Worm (Caenorhabditis elegans) whole organism, early embryonic: ENCODE measurements around the gene pup-2.

Source experiments
- B0310.2 ChIP-seq: sonication (generic microtip); optimal IDR thresholded peaks from 2 replicates; lab custom pipeline; 2016; ENCODE audit warnings: mild to moderate bottlenecking, missing genetic modification characterization, missing compliant biosample characterization
- ets-7 ChIP-seq: sonication (generic microtip); optimal IDR thresholded peaks from 2 replicates; lab custom pipeline; 2016; ENCODE audit warnings: missing genotype, missing genetic modification characterization, missing compliant biosample characterization
- flt-1 ChIP-seq: fragments of 200-800 bp; sonication (Bioruptor generic); IDR thresholded peaks from 2 replicates; pipeline ENCODE4 v1.3.6; 2022; ENCODE audit warnings: missing genetic modification characterization, missing compliant biosample characterization
- hnd-1 ChIP-seq: sonication (generic microtip); optimal IDR thresholded peaks from 2 replicates; lab custom pipeline; 2016; ENCODE audit warnings: missing genetic modification characterization, missing compliant biosample characterization
- pes-1 ChIP-seq: fragments of 200-800 bp; sonication (Bioruptor generic); IDR thresholded peaks from 2 replicates; pipeline ENCODE4 v1.3.6; 2022; ENCODE audit warnings: missing genetic modification reagents, missing genetic modification characterization, missing compliant biosample characterization
- tra-4 ChIP-seq: sonication (generic microtip); optimal IDR thresholded peaks from 2 replicates; lab custom pipeline; 2017; ENCODE audit warnings: missing genetic modification characterization, missing compliant biosample characterization

DNA sequence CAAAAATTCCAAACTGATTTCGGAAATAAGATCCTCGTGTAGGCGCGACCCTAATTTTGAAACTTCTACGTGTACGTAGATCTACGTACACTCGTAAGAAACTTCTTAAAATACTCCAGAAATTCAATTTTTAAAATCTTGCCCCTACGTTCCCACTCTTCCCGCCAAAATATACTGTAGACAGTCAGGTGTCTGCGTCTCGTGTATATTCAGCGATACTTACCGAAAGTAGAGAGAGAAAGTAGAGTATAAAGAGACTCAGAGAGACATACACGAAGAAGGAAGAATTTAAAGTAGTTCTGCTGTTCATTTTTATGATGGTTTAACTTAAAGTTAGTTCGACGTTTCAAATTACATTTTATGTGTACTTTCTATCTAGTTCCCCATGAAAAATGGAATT is 7.5 kb downstream of the pup-2 start:
- TF ChIP-seq ets-7 (tag; lab: Kevin White, UChicago) = no peak
- no peak for TF ChIP-seq hnd-1 (tag; lab: Kevin White, UChicago)
- TF ChIP-seq B0310.2 (tag; lab: Kevin White, UChicago) = no peak
- TF ChIP-seq flt-1 (GFP tag; lab: Robert Waterston, UW) = no peak
- TF ChIP-seq pes-1 = no peak
- TF ChIP-seq tra-4 (tag; lab: Kevin White, UChicago) = no peak
